Worm (Caenorhabditis elegans) whole organism, L2 larva: Measurements from ENCODE around the gene hum-5.

Source experiments
- ama-1 ChIP-seq: fragments of 150-350 bp; optimal IDR thresholded peaks from 2 replicates; lab custom pipeline; 2018; ENCODE audit warnings: inconsistent platforms
- lin-39 ChIP-seq: fragments of 150-350 bp; optimal IDR thresholded peaks from 2 replicates; lab custom pipeline; 2014; ENCODE audit warnings: missing biosample characterization, missing genetic modification reagents, missing genetic modification characterization
- skn-1 ChIP-seq: sonication (generic microtip); optimal IDR thresholded peaks from 2 replicates; lab custom pipeline; 2017; ENCODE audit warnings: missing biosample characterization, missing genetic modification characterization

ce11 chrIII:4015382-4015986, 21.2 kb downstream of the hum-5 start:
- no peak for TF ChIP-seq lin-39 (tag; lab: Kevin White, UChicago)
- no peak for TF ChIP-seq ama-1 (lab: Kevin White, UChicago)
- TF ChIP-seq skn-1 (tag; lab: Kevin White, UChicago), result no peak
